Fruit fly (Drosophila melanogaster): Measurements from ENCODE around the gene Rab19.

The Rab19 gene

DNA sequence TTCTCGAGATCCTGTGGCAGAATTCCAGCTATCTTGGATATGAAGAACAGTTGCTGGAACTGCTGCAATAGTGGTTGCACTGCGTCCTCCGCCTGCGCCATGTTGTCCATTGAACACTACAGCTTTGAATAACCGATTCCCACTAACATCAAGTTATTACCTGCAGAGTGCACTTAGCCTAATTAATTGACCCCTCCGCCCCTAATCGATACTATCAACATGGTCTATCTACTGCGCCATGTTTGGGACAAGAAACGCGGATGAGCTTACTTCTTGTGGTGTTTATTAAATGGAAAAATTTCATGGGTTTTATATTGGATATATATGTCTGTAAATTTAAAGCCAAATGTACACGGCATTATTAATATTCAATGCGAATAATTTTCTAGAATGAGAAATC, 10.1 kb downstream of the Rab19 start, which contains the start of gene Gr66a:
TSS of gene Gr66a (minus strand) at position 101 of the 400 bp plus-strand sequence.
- no peak for TF ChIP-seq Myc (optimal IDR thresholded peaks at IDR 0.05)
- no peak for TF ChIP-seq ttk (optimal IDR thresholded peaks at IDR 0.05)
- TF ChIP-seq insv (optimal IDR thresholded peaks at IDR 0.05): no peak
- TF ChIP-seq Sin3A (optimal IDR thresholded peaks at IDR 0.05): no peak
- no peak for TF ChIP-seq psq (optimal IDR thresholded peaks at IDR 0.05)
- no peak for TF ChIP-seq h (optimal IDR thresholded peaks at IDR 0.05)

DNA sequence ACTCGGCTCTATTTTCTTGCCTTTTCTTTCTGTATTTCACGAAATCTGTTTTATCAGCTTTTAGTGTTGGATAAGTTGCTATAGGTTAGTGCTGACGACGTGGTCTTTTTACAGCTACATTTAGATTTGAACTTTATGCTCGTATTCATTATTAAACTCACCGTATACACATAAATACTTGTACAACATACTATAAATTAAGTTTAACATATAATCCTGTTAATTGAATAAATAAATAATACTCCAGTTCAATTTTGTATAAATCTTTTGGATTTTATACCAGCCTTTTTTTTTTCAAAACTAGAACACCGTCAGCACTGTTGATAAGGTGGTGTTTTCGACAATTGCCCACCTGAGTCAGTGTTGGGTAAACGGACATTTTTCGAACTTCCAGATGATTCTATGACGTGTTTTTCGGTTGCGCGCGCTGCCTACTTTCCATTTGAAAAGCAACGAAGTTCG, 12.1 kb downstream of the Rab19 start, which contains the start of gene BI-1:
TSS of gene BI-1 (minus strand) at position 51 of the 462 bp plus-strand sequence.
- TF ChIP-seq Myc (optimal IDR thresholded peaks at IDR 0.05) (no peak), insv (optimal IDR thresholded peaks at IDR 0.05) (no peak), psq (optimal IDR thresholded peaks at IDR 0.05) (no peak), Sin3A (optimal IDR thresholded peaks at IDR 0.05) (no peak), h (optimal IDR thresholded peaks at IDR 0.05) (no peak), ttk (optimal IDR thresholded peaks at IDR 0.05) (no peak)

DNA sequence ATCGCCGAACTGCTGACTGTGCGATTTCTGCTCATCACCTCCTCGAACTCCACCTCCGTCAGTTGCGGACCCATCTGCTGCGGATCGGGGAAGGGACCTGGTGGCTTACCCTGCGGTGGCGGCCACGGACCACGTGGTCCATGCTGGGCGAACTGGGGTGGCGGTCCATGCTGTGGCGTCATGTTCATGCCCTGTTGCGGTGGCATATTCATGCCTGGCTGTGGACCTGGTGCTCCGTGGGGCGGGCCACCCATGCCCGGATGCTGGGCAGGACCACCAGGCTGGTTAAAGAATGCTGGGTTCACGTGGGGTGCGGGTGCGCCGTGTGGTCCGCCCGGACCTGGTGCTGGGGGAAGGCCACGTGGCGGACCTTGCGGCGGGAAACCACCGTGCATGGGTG, 15.5 kb downstream of the Rab19 start:
- no peak for TF ChIP-seq insv (optimal IDR thresholded peaks at IDR 0.05)
- TF ChIP-seq ttk (optimal IDR thresholded peaks at IDR 0.05): no peak
- TF ChIP-seq Sin3A (optimal IDR thresholded peaks at IDR 0.05): no peak
- no peak for TF ChIP-seq Myc (optimal IDR thresholded peaks at IDR 0.05)
- TF ChIP-seq h (optimal IDR thresholded peaks at IDR 0.05): no peak
- no peak for TF ChIP-seq psq (optimal IDR thresholded peaks at IDR 0.05)

dm6 chr3L:8314788-8315140, 17.9 kb downstream of the Rab19 start:
- TF ChIP-seq Myc (optimal IDR thresholded peaks at IDR 0.05): no peak

dm6 chr3L:8315141-8315816, 18.5 kb downstream of the Rab19 start, which contains the start of gene Cpsf6:
Gene Cpsf6, minus strand, starts transcription at chr3L:8315502.
- TF ChIP-seq ttk (optimal IDR thresholded peaks at IDR 0.05) (no peak), psq (optimal IDR thresholded peaks at IDR 0.05) (no peak), h (optimal IDR thresholded peaks at IDR 0.05) (no peak), Myc (optimal IDR thresholded peaks at IDR 0.05) (no peak), insv (optimal IDR thresholded peaks at IDR 0.05) (no peak), Sin3A (optimal IDR thresholded peaks at IDR 0.05) (no peak)

dm6 chr3L:8318916-8319506, 22.2 kb downstream of the Rab19 start, which contains the start of gene CG43059:
Gene CG43059, minus strand, starts transcription at chr3L:8318966.
- TF ChIP-seq insv (optimal IDR thresholded peaks at IDR 0.05) (no peak), h (optimal IDR thresholded peaks at IDR 0.05) (no peak), ttk (optimal IDR thresholded peaks at IDR 0.05) (no peak), Sin3A (optimal IDR thresholded peaks at IDR 0.05) (no peak), psq (optimal IDR thresholded peaks at IDR 0.05) (no peak), Myc (optimal IDR thresholded peaks at IDR 0.05) (no peak)

DNA sequence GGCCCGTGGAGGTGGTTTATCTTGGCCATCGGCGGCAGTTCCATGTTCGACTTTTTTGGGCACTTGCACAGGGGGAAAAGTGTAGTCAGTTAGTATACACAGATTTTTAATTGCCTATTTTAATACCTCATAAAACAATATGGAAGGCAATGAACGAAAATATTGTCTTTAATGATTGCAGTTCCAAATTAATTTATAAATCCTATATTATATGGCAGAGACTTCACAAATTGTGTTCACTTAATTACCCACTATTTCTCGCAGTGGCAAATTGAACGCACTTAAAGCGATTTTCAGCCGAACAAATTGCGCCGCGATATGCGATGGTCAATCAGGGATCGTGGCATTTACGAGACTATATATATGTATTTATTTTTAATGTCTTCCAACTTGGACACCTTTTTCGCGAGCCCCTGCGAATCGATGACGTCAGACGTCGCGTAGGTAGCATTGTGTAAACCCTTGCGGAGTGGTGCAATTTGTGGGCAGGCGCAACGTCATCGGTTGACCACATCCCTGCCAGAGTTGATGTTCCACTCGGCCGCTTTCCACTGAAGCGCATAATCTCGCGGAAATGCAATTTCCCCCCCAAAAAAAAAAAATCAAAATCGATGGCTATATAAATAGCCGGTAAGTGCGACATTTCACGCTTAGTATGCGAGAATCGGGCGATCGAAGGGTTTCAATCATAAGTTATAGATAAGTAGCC, 23.4 kb downstream of the Rab19 start, which contains the start of gene CG13670:
TSS of gene CG13670 (plus strand) at position 659 of the 709 bp plus-strand sequence.
- TF ChIP-seq psq (optimal IDR thresholded peaks at IDR 0.05): no peak
- no peak for TF ChIP-seq ttk (optimal IDR thresholded peaks at IDR 0.05)
- TF ChIP-seq insv (optimal IDR thresholded peaks at IDR 0.05): no peak
- no peak for TF ChIP-seq Sin3A (optimal IDR thresholded peaks at IDR 0.05)
- TF ChIP-seq Myc (optimal IDR thresholded peaks at IDR 0.05): no peak
- no peak for TF ChIP-seq h (optimal IDR thresholded peaks at IDR 0.05)

DNA sequence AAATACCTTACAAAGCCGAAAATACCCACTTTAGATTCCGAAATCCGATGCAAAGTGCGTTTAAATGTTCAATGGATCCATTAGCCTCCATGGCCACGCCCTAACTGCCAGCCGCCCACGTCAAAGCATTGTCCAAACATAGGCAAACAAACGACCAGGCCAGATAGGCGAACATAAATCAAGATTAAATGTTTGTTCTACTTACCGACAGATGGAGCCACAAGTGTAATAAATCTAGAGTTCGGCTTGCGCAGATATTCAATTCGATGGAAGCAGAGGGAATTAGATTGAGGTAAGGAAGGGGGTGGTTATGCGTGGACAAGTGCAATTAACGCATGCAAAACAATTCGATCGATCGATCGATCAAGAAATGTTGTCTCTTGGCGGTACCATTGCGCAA, 27.0 kb downstream of the Rab19 start:
- TF ChIP-seq psq (optimal IDR thresholded peaks at IDR 0.05) (no peak), h (optimal IDR thresholded peaks at IDR 0.05) (no peak), ttk (optimal IDR thresholded peaks at IDR 0.05) (no peak), Myc (optimal IDR thresholded peaks at IDR 0.05) (no peak), insv (optimal IDR thresholded peaks at IDR 0.05) (no peak), Sin3A (optimal IDR thresholded peaks at IDR 0.05) (no peak)

DNA sequence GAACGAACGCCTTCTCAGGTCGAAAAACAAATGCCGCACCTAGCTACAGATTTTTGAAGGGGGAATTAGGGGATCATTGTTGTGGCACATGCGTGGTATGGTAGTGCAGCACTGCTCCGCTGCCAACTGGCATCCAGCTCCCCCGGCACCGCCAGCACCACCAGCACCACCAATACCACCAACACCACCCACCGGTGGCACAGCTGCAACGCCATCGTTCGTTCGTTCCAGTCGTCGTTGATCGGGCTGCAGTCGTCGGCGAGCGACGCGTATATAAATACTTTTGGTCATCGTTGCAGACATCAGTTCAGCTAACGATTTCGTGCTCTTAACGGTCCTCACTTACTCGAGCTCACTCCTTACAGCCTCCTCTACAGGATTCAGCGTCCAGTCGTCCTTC, 28.7 kb downstream of the Rab19 start, which contains the start of gene CG34461:
TSS of gene CG34461 (plus strand) at position 301 of the 400 bp plus-strand sequence.
- TF ChIP-seq ttk (optimal IDR thresholded peaks at IDR 0.05): no peak
- no peak for TF ChIP-seq psq (optimal IDR thresholded peaks at IDR 0.05)
- TF ChIP-seq Sin3A (optimal IDR thresholded peaks at IDR 0.05): no peak
- TF ChIP-seq Myc (optimal IDR thresholded peaks at IDR 0.05): no peak
- no peak for TF ChIP-seq h (optimal IDR thresholded peaks at IDR 0.05)

dm6 chr3L:8328283-8328682, 31.5 kb downstream of the Rab19 start, which contains the start of gene CG34462:
Gene CG34462, plus strand, starts transcription at chr3L:8328583.
- no peak for TF ChIP-seq psq (optimal IDR thresholded peaks at IDR 0.05)
- no peak for TF ChIP-seq insv (optimal IDR thresholded peaks at IDR 0.05)

DNA sequence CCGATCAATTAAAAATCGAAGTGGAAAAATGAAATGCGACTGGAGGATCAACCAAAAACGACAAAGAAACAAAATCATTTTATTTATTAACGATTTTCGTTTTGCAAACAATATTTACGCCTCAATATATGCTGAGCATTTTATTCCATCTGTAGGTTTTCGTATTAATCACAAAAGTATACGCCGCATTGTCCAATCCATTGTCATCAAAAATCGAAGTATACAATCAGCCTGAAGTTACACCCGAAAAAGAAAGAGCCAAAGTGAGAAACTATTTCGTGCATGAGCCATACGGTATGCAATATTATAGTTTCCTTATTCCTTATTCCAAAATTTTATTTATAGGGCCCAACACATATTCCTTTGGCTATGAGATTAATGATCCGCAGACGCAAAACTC, 32.2 kb downstream of the Rab19 start:
- no peak for TF ChIP-seq insv (optimal IDR thresholded peaks at IDR 0.05)

DNA sequence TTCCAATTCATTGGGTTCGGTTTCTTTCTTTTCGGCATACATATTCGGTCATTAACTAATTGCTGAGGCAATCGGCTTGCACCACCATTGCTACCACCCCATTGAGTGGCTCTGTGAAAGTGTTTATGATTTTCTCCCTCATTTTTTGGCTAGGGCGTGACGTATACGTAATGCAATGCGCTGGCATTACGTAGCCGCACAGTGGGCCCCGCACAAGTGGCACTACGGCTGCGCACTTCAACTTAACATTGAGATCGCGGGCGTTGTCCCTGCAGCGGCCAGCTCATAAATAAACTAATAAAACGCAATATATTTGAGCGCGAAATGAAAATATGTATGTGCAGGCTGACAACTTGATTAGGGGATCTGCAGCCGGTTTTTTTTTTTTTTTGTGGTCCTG, 34.6 kb downstream of the Rab19 start:
- TF ChIP-seq insv (optimal IDR thresholded peaks at IDR 0.05) (no peak), Sin3A (optimal IDR thresholded peaks at IDR 0.05) (no peak), psq (optimal IDR thresholded peaks at IDR 0.05) (no peak), ttk (optimal IDR thresholded peaks at IDR 0.05) (no peak), h (optimal IDR thresholded peaks at IDR 0.05) (no peak), Myc (optimal IDR thresholded peaks at IDR 0.05) (no peak)
